Fruit fly (Drosophila melanogaster): ENCODE measurements around the gene sofe.

The sofe gene

DNA sequence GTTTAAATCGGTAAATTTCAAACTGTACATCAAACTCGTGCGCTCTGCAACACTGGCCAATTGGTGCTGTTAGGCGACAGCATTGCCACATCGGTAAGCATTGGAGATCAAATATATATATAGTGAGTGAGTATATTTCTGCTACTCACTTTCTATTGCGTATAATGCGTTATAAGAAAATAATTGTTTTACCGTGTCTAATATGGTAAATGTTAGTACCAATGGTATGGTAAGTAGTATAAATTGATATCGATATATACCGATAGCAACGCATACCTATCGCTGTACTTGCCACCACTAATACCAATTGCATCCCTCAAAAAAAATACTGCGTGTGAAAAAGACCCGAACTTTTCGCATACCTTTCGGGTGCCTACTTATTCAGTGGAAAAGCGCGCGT is at the start of gene sofe, which contains the start of gene CG2186 (continued):
- TF ChIP-seq lab (GFP tag; optimal IDR thresholded peaks at IDR 0.05) (no peak), cad (GFP tag; optimal IDR thresholded peaks at IDR 0.05) (no peak), Atf-2 (GFP tag; optimal IDR thresholded peaks at IDR 0.05) (peak; percentile 33), unc-4 (GFP tag; IDR thresholded peaks at IDR 0.05; ENCODE audit: partially characterized antibody) (peak; percentile 89), Bgb (GFP tag; IDR thresholded peaks at IDR 0.05; ENCODE audit: partially characterized antibody) (peak; percentile 81), corto (GFP tag; optimal IDR thresholded peaks at IDR 0.05) (no peak), Gug (GFP tag; IDR thresholded peaks at IDR 0.05) (peak; percentile 18; the same call in 1 of the 4 replicates), ash1 (GFP tag; optimal IDR thresholded peaks at IDR 0.05) (no peak), CG8290 (GFP tag; optimal IDR thresholded peaks at IDR 0.05) (peak; percentile 17), CG8290 (tag; optimal IDR thresholded peaks at IDR 0.05) (no peak), CG13123 (GFP tag; optimal IDR thresholded peaks at IDR 0.05) (peak; percentile 46), CG6791 (GFP tag; IDR thresholded peaks at IDR 0.05; ENCODE audit: partially characterized antibody) (peak; percentile 67), CG10565 (GFP tag; optimal IDR thresholded peaks at IDR 0.05) (no peak), CG32772 (GFP tag; IDR thresholded peaks at IDR 0.05) (no peak), mirr (GFP tag; optimal IDR thresholded peaks at IDR 0.05) (no peak), dpn (GFP tag; optimal IDR thresholded peaks at IDR 0.05) (peak; percentile 42 to 70), Blimp-1 (GFP tag; optimal IDR thresholded peaks at IDR 0.05) (no peak), pros (GFP tag; optimal IDR thresholded peaks at IDR 0.05) (no peak), bab2 (GFP tag; optimal IDR thresholded peaks at IDR 0.05) (peak; percentile 61), mld (GFP tag; IDR thresholded peaks at IDR 0.05; ENCODE audit: partially characterized antibody) (peak; percentile 15; the same call in 1 of the 3 replicates), exex (tag; optimal IDR thresholded peaks at IDR 0.05) (no peak), CG17328 (GFP tag; IDR thresholded peaks at IDR 0.05) (no peak), CG15269 (tag; optimal IDR thresholded peaks at IDR 0.05) (no peak), ato (GFP tag; IDR thresholded peaks at IDR 0.05; ENCODE audit: partially characterized antibody) (peak; percentile 62), chn (GFP tag; optimal IDR thresholded peaks at IDR 0.05) (peak; percentile 52), Meics (GFP tag; optimal IDR thresholded peaks at IDR 0.05) (no peak), Ets97D (GFP tag; optimal IDR thresholded peaks at IDR 0.05) (peak; percentile 79), D19A (tag; optimal IDR thresholded peaks at IDR 0.05) (no peak), shn (GFP tag; optimal IDR thresholded peaks at IDR 0.05) (peak; percentile 42), trem (tag; optimal IDR thresholded peaks at IDR 0.05) (peak; percentile 81), CG7963 (GFP tag; IDR thresholded peaks at IDR 0.05; ENCODE audit: partially characterized antibody) (peak; percentile 49; the same call in 1 of the 3 replicates), HmgZ (tag; optimal IDR thresholded peaks at IDR 0.05) (peak; percentile 61), CG7372 (GFP tag; IDR thresholded peaks at IDR 0.05) (0 out of 2 replicates have a peak, but pooled peaks have one; percentile 14), Eip74EF (GFP tag; optimal IDR thresholded peaks at IDR 0.05) (no peak), tin (GFP tag; optimal IDR thresholded peaks at IDR 0.05) (peak; percentile 71), CG12391 (tag; optimal IDR thresholded peaks at IDR 0.05) (peak; percentile 70), tap (tag; optimal IDR thresholded peaks at IDR 0.05) (no peak), pum (GFP tag; optimal IDR thresholded peaks at IDR 0.05) (peak; percentile 58), CG2889 (GFP tag; IDR thresholded peaks at IDR 0.05) (no peak), Hr51 (GFP tag; optimal IDR thresholded peaks at IDR 0.05) (peak; percentile 30 to 55), gro (GFP tag; optimal IDR thresholded peaks at IDR 0.05) (peak; percentile 46), CG6765 (GFP tag; optimal IDR thresholded peaks at IDR 0.05) (no peak), kay (GFP tag; optimal IDR thresholded peaks at IDR 0.05) (no peak), Dll (GFP tag; IDR thresholded peaks at IDR 0.05; ENCODE audit: partially characterized antibody) (peak; percentile 94), fd96Cb (tag; optimal IDR thresholded peaks at IDR 0.05) (peak; percentile 5), Nf-YB (GFP tag; optimal IDR thresholded peaks at IDR 0.05) (no peak), maf-S (GFP tag; optimal IDR thresholded peaks at IDR 0.05) (no peak), Lhr (GFP tag; optimal IDR thresholded peaks at IDR 0.05) (peak; percentile 58), CG10209 (GFP tag; optimal IDR thresholded peaks at IDR 0.05) (peak; percentile 43), CG18619 (GFP tag; optimal IDR thresholded peaks at IDR 0.05) (no peak)
